Worm (Caenorhabditis elegans): ENCODE measurements around the gene cku-70.

ce11 chrIII:11142908-11143307 is 11.7 kb upstream of the cku-70 start:
- no peak for TF ChIP-seq fos-1 (tag; optimal IDR thresholded peaks at IDR 0.05)
- no peak for TF ChIP-seq hlh-11 (tag; optimal IDR thresholded peaks at IDR 0.05)
- TF ChIP-seq nhr-76 (tag; optimal IDR thresholded peaks at IDR 0.05), result no peak
- no peak for TF ChIP-seq lsy-2 (tag; optimal IDR thresholded peaks at IDR 0.05)
- TF ChIP-seq ceh-82 (tag; optimal IDR thresholded peaks at IDR 0.05), result no peak
- TF ChIP-seq ama-1 (optimal IDR thresholded peaks at IDR 0.05), result no peak
- TF ChIP-seq pha-4 (GFP tag; IDR thresholded peaks at IDR 0.05), result no peak
- no peak for TF ChIP-seq pha-4 (tag; optimal IDR thresholded peaks at IDR 0.05)
- no peak for TF ChIP-seq aly-2 (tag; optimal IDR thresholded peaks at IDR 0.05)
- TF ChIP-seq dmd-6 (GFP tag; IDR thresholded peaks at IDR 0.05), result no peak
- no peak for TF ChIP-seq mep-1 (tag; optimal IDR thresholded peaks at IDR 0.05)
- TF ChIP-seq zfp-3 (GFP tag; conservative IDR thresholded peaks at IDR 0.05), result no peak
